Worm (Caenorhabditis elegans) whole organism, early embryonic: ENCODE results near the gene srh-290.

Source experiments
- B0310.2 ChIP-seq: sonication (generic microtip); optimal IDR thresholded peaks from 2 replicates; lab custom pipeline; 2016; ENCODE audit warnings: mild to moderate bottlenecking, missing genetic modification characterization, missing compliant biosample characterization
- F13C5.2 ChIP-seq: sonication (generic microtip); optimal IDR thresholded peaks from 2 replicates; lab custom pipeline; 2017; ENCODE audit warnings: mild to moderate bottlenecking, missing genetic modification characterization, inconsistent platforms, missing compliant biosample characterization
- aly-1 ChIP-seq: sonication (generic microtip); optimal IDR thresholded peaks from 2 replicates; lab custom pipeline; 2016; ENCODE audit warnings: missing genetic modification characterization, missing compliant biosample characterization
- ama-1 ChIP-seq: fragments of 150-350 bp; optimal IDR thresholded peaks from 2 replicates; lab custom pipeline; 2014
- ceh-13 ChIP-seq: fragments of 200-800 bp; sonication (Bioruptor generic); optimal IDR thresholded peaks from 2 replicates; lab custom pipeline; 2018; ENCODE audit warnings: mild to moderate bottlenecking, missing genetic modification characterization, missing compliant biosample characterization
- ceh-36 ChIP-seq: sonication (generic microtip); optimal IDR thresholded peaks from 2 replicates; lab custom pipeline; 2016; ENCODE audit warnings: missing genetic modification characterization, inconsistent platforms, missing compliant biosample characterization
- ets-7 ChIP-seq: sonication (generic microtip); optimal IDR thresholded peaks from 2 replicates; lab custom pipeline; 2016; ENCODE audit warnings: missing genotype, missing genetic modification characterization, missing compliant biosample characterization
- flt-1 ChIP-seq: fragments of 200-800 bp; sonication (Bioruptor generic); IDR thresholded peaks from 2 replicates; pipeline ENCODE4 v1.3.6; 2022; ENCODE audit warnings: missing genetic modification characterization, missing compliant biosample characterization
- hmbx-1 ChIP-seq: sonication (generic microtip); optimal IDR thresholded peaks from 2 replicates; lab custom pipeline; 2016; ENCODE audit warnings: mild to moderate bottlenecking, missing genetic modification characterization, missing compliant biosample characterization
- hmg-4 ChIP-seq: fragments of 200-800 bp; sonication (Bioruptor generic); optimal IDR thresholded peaks from 2 replicates; lab custom pipeline; 2018; ENCODE audit warnings: mild to moderate bottlenecking, missing genetic modification characterization, missing compliant biosample characterization
- hnd-1 ChIP-seq: sonication (generic microtip); optimal IDR thresholded peaks from 2 replicates; lab custom pipeline; 2016; ENCODE audit warnings: missing genetic modification characterization, missing compliant biosample characterization
- pes-1 ChIP-seq: fragments of 200-800 bp; sonication (Bioruptor generic); IDR thresholded peaks from 2 replicates; pipeline ENCODE4 v1.3.6; 2022; ENCODE audit warnings: missing genetic modification reagents, missing genetic modification characterization, missing compliant biosample characterization
- scrt-1 ChIP-seq: fragments of 200-800 bp; sonication (Bioruptor generic); IDR thresholded peaks from 2 replicates; pipeline ENCODE4 v1.3.6; 2022; ENCODE audit warnings: missing genetic modification characterization, missing compliant biosample characterization
- sea-1 ChIP-seq: fragments of 200-800 bp; sonication (Bioruptor generic); conservative IDR thresholded peaks from 2 replicates; pipeline ENCODE4 v1.3.6; 2022; ENCODE audit warnings: missing genetic modification characterization, missing compliant biosample characterization
- tbx-11 ChIP-seq: fragments of 200-800 bp; sonication (Bioruptor generic); IDR thresholded peaks from 2 replicates; pipeline ENCODE4 v1.3.6; 2022; ENCODE audit warnings: missing genetic modification characterization, missing compliant biosample characterization
- tbx-37 ChIP-seq: fragments of 200-800 bp; sonication (Bioruptor generic); conservative IDR thresholded peaks from 2 replicates; pipeline ENCODE4 v1.3.6; 2022; ENCODE audit warnings: missing genetic modification reagents, missing genetic modification characterization, missing compliant biosample characterization
- tra-4 ChIP-seq: sonication (generic microtip); optimal IDR thresholded peaks from 2 replicates; lab custom pipeline; 2017; ENCODE audit warnings: missing genetic modification characterization, missing compliant biosample characterization

Gene srh-290

ce11 chrV:17790191-17790590 is at the start of gene srh-290:
TSS of gene srh-290 (plus strand) at chrV:17790491.
- TF ChIP-seq aly-1 (tag; lab: Kevin White, UChicago) (no peak), sea-1 (GFP tag; lab: Robert Waterston, UW) (no peak), tra-4 (tag; lab: Kevin White, UChicago) (no peak), pes-1 (no peak), hmg-4 (GFP tag; lab: Kevin White, UChicago) (no peak), hnd-1 (tag; lab: Kevin White, UChicago) (no peak), scrt-1 (GFP tag; lab: Robert Waterston, UW) (no peak), tbx-37 (GFP tag; lab: Robert Waterston, UW) (no peak), ceh-13 (GFP tag; lab: Kevin White, UChicago) (no peak), tbx-11 (GFP tag; lab: Robert Waterston, UW) (no peak), ets-7 (tag; lab: Kevin White, UChicago) (no peak), ama-1 (lab: Kevin White, UChicago) (no peak), hmbx-1 (no peak), B0310.2 (tag; lab: Kevin White, UChicago) (no peak)

ce11 chrV:17743802-17744201 is 46.5 kb upstream of the srh-290 start:
- no peak for TF ChIP-seq scrt-1 (GFP tag; lab: Robert Waterston, UW)
- peak; percentile 71 for TF ChIP-seq ceh-36 (tag; lab: Kevin White, UChicago)
- TF ChIP-seq ceh-13 (GFP tag; lab: Kevin White, UChicago) = no peak

ce11 chrV:17746959-17747358 is 43.3 kb upstream of the srh-290 start, which contains the start of gene twk-36:
TSS of gene twk-36 (minus strand) at chrV:17747059.
- TF ChIP-seq aly-1 (tag; lab: Kevin White, UChicago) (no peak), hnd-1 (tag; lab: Kevin White, UChicago) (no peak), F13C5.2 (tag; lab: Kevin White, UChicago) (no peak), tbx-11 (GFP tag; lab: Robert Waterston, UW) (no peak), sea-1 (GFP tag; lab: Robert Waterston, UW) (no peak), tra-4 (tag; lab: Kevin White, UChicago) (no peak), ceh-13 (GFP tag; lab: Kevin White, UChicago) (no peak)

- TF ChIP-seq hnd-1 (tag; lab: Kevin White, UChicago) = no peak
- no peak for TF ChIP-seq hmbx-1
- no peak for TF ChIP-seq aly-1 (tag; lab: Kevin White, UChicago)
- TF ChIP-seq ceh-36 (tag; lab: Kevin White, UChicago) = no peak
- TF ChIP-seq ama-1 (lab: Kevin White, UChicago) = no peak
- TF ChIP-seq B0310.2 (tag; lab: Kevin White, UChicago) = no peak
- TF ChIP-seq ets-7 (tag; lab: Kevin White, UChicago) = no peak
- TF ChIP-seq sea-1 (GFP tag; lab: Robert Waterston, UW) = no peak
- TF ChIP-seq flt-1 = no peak
- no peak for TF ChIP-seq tra-4 (tag; lab: Kevin White, UChicago)
- no peak for TF ChIP-seq pes-1
- TF ChIP-seq scrt-1 (GFP tag; lab: Robert Waterston, UW) = no peak
- TF ChIP-seq ceh-13 (GFP tag; lab: Kevin White, UChicago) = no peak
- TF ChIP-seq tbx-11 (GFP tag; lab: Robert Waterston, UW) = no peak
Measured at ce11 chrV:17749181-17749580, 41.1 kb upstream of the srh-290 start, which contains the start of gene R12G8.1. TSS of gene R12G8.1 (minus strand) at chrV:17749243.

- TF ChIP-seq ama-1 (lab: Kevin White, UChicago) (no peak), hmbx-1 (no peak), ceh-36 (tag; lab: Kevin White, UChicago) (no peak), ceh-13 (GFP tag; lab: Kevin White, UChicago) (no peak)
Measured at ce11 chrV:17752340-17752739, 38.0 kb upstream of the srh-290 start.

- TF ChIP-seq aly-1 (tag; lab: Kevin White, UChicago) = no peak
- no peak for TF ChIP-seq sea-1 (GFP tag; lab: Robert Waterston, UW)
- no peak for TF ChIP-seq tbx-37 (GFP tag; lab: Robert Waterston, UW)
- TF ChIP-seq ets-7 (tag; lab: Kevin White, UChicago) = no peak
- no peak for TF ChIP-seq tbx-11 (GFP tag; lab: Robert Waterston, UW)
- TF ChIP-seq hmbx-1 = no peak
- TF ChIP-seq tra-4 (tag; lab: Kevin White, UChicago) = no peak
- TF ChIP-seq ama-1 (lab: Kevin White, UChicago) = no peak
- TF ChIP-seq ceh-13 (GFP tag; lab: Kevin White, UChicago) = no peak
- no peak for TF ChIP-seq hnd-1 (tag; lab: Kevin White, UChicago)
- no peak for TF ChIP-seq scrt-1 (GFP tag; lab: Robert Waterston, UW)
- no peak for TF ChIP-seq pes-1
- no peak for TF ChIP-seq flt-1
- no peak for TF ChIP-seq hmg-4 (GFP tag; lab: Kevin White, UChicago)
- no peak for TF ChIP-seq ceh-36 (tag; lab: Kevin White, UChicago)
- no peak for TF ChIP-seq F13C5.2 (tag; lab: Kevin White, UChicago)
- no peak for TF ChIP-seq B0310.2 (tag; lab: Kevin White, UChicago)
Measured at ce11 chrV:17754999-17755398, 35.3 kb upstream of the srh-290 start.

ce11 chrV:17755592-17755991 is 34.7 kb upstream of the srh-290 start, which contains the start of gene pgp-9:
TSS of gene pgp-9 (plus strand) at chrV:17755892.
- TF ChIP-seq ets-7 (tag; lab: Kevin White, UChicago) = no peak
- TF ChIP-seq tra-4 (tag; lab: Kevin White, UChicago) = no peak
- no peak for TF ChIP-seq hmg-4 (GFP tag; lab: Kevin White, UChicago)
- TF ChIP-seq B0310.2 (tag; lab: Kevin White, UChicago) = no peak
- TF ChIP-seq sea-1 (GFP tag; lab: Robert Waterston, UW) = no peak
- no peak for TF ChIP-seq tbx-11 (GFP tag; lab: Robert Waterston, UW)
- TF ChIP-seq tbx-37 (GFP tag; lab: Robert Waterston, UW) = no peak
- TF ChIP-seq ama-1 (lab: Kevin White, UChicago) = no peak
- TF ChIP-seq hnd-1 (tag; lab: Kevin White, UChicago) = no peak
